Fruit fly (Drosophila melanogaster): ENCODE results near the gene Amnionless.
A peak's percentile ranks its signal among the peaks of the same experiment; 100 is the strongest.

Gene Amnionless

DNA sequence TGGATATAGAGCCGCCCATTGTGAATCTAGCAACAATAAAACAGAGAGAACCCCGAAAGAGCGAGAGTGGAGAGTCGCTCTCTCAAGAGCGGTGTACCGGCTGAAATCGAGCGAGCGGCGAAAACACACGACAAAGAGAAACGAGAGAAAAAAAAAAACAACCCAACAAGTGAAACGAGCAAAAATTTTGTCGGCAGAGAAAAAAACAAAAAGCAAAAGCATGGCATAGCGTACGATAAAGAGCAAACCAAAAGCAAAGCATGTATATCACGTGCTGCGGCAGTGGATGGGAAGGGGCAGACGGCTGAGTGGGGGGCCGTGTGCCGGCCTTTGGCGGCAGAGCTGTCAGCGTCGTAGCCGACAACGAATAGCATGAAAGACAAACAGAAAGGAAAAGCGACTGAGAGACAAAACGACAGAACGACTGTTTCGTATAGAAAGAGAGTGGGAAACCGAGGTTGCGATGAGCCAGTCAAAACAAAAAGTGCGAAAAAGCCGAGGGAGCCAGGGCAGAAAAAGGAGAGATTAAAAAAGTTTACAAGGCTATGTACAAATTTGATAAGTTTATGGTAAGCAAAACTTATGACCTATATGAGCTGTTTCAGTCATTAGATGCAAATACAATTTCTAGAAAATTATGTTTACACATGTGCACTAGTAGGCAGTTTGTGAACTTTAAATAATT is 42.1 kb downstream of the Amnionless start (continued):
- TF ChIP-seq fd102C (GFP tag; optimal IDR thresholded peaks at IDR 0.05) = no peak
- TF ChIP-seq sug (tag; optimal IDR thresholded peaks at IDR 0.05) = peak; percentile 80
- TF ChIP-seq D19A (tag; optimal IDR thresholded peaks at IDR 0.05) = no peak
- TF ChIP-seq CG12155 (GFP tag; optimal IDR thresholded peaks at IDR 0.05) = peak; percentile 86
- TF ChIP-seq z (GFP tag; IDR thresholded peaks at IDR 0.05) = 0 out of 3 replicates have a peak, but pooled peaks have one; percentile 37
- no peak for TF ChIP-seq Sry-β (GFP tag; optimal IDR thresholded peaks at IDR 0.05)
- peak; percentile 77 for TF ChIP-seq yki (optimal IDR thresholded peaks at IDR 0.05)
- no peak for TF ChIP-seq ken (GFP tag; IDR thresholded peaks at IDR 0.05)
- TF ChIP-seq HLH54F (GFP tag; optimal IDR thresholded peaks at IDR 0.05) = no peak
- no peak for TF ChIP-seq CG4617 (GFP tag; optimal IDR thresholded peaks at IDR 0.05; ENCODE audit: borderline replicate concordance)
- TF ChIP-seq Nf-YC (tag; optimal IDR thresholded peaks at IDR 0.05) = peak; percentile 15
- no peak for TF ChIP-seq CG7556 (GFP tag; optimal IDR thresholded peaks at IDR 0.05)
- peak; percentile 19 for TF ChIP-seq Hey (tag; optimal IDR thresholded peaks at IDR 0.05)
- peak; percentile 18 for TF ChIP-seq CG17568 (GFP tag; optimal IDR thresholded peaks at IDR 0.05)
- peak in 1 of 2 experiments; percentile 76 for TF ChIP-seq bsh (GFP tag; optimal IDR thresholded peaks at IDR 0.05)
- TF ChIP-seq hkb (optimal IDR thresholded peaks at IDR 0.05) = no peak
- 0 out of 2 replicates have a peak, but pooled peaks have one; percentile 32 for TF ChIP-seq hkb (GFP tag; IDR thresholded peaks at IDR 0.05)
- 0 out of 2 replicates have a peak, but pooled peaks have one; percentile 2 for TF ChIP-seq Nf-YA (GFP tag; IDR thresholded peaks at IDR 0.05)
- peak; percentile 36; the same call in 1 of the 2 replicates for TF ChIP-seq CG14014 (GFP tag; IDR thresholded peaks at IDR 0.05)
- no peak for TF ChIP-seq CG3281 (GFP tag; optimal IDR thresholded peaks at IDR 0.05)
- TF ChIP-seq MTF-1 (GFP tag; optimal IDR thresholded peaks at IDR 0.05; ENCODE audit: borderline replicate concordance) = no peak
- no peak for TF ChIP-seq Chrac-16 (GFP tag; optimal IDR thresholded peaks at IDR 0.05)
- no peak for TF ChIP-seq CG15269 (tag; optimal IDR thresholded peaks at IDR 0.05)
- TF ChIP-seq Scr (GFP tag; IDR thresholded peaks at IDR 0.05; ENCODE audit: partially characterized antibody) = peak; percentile 43
- TF ChIP-seq CHES-1-like (GFP tag; optimal IDR thresholded peaks at IDR 0.05) = peak; percentile 54
- TF ChIP-seq MBD-R2 (GFP tag; IDR thresholded peaks at IDR 0.05) = no peak
- TF ChIP-seq CG17328 (GFP tag; IDR thresholded peaks at IDR 0.05) = no peak
- TF ChIP-seq bab2 (GFP tag; optimal IDR thresholded peaks at IDR 0.05) = no peak
- peak; percentile 33 for TF ChIP-seq CG2712 (tag; optimal IDR thresholded peaks at IDR 0.05)
- TF ChIP-seq CG31224 (GFP tag; IDR thresholded peaks at IDR 0.05) = no peak
- no peak for TF ChIP-seq zfh2 (GFP tag; optimal IDR thresholded peaks at IDR 0.05)
- TF ChIP-seq CG34422 (GFP tag; IDR thresholded peaks at IDR 0.05) = peak; percentile 92; the same call in 2 of the 3 replicates
- TF ChIP-seq gce (GFP tag; IDR thresholded peaks at IDR 0.05) = no peak
- no peak for TF ChIP-seq CG6654 (GFP tag; optimal IDR thresholded peaks at IDR 0.05)
- peak; percentile 69 for TF ChIP-seq cad (GFP tag; optimal IDR thresholded peaks at IDR 0.05)
- no peak for TF ChIP-seq ro (GFP tag; IDR thresholded peaks at IDR 0.05)
- no peak for TF ChIP-seq oc (tag; optimal IDR thresholded peaks at IDR 0.05)
- TF ChIP-seq CG11560 (tag; IDR thresholded peaks at IDR 0.05) = no peak
- TF ChIP-seq CG3065 (GFP tag; optimal IDR thresholded peaks at IDR 0.05) = no peak
- TF ChIP-seq CG7928 (GFP tag; optimal IDR thresholded peaks at IDR 0.05) = no peak
- peak; percentile 67 for TF ChIP-seq CG13287 (GFP tag; IDR thresholded peaks at IDR 0.05; ENCODE audit: partially characterized antibody)
- no peak for TF ChIP-seq E2f1 (GFP tag; IDR thresholded peaks at IDR 0.05)
- TF ChIP-seq CG18764 (GFP tag; optimal IDR thresholded peaks at IDR 0.05) = no peak
- TF ChIP-seq kay (GFP tag; optimal IDR thresholded peaks at IDR 0.05) = no peak
- no peak for TF ChIP-seq Ets65A (GFP tag)
- peak; percentile 67 for TF ChIP-seq ftz-f1 (GFP tag; optimal IDR thresholded peaks at IDR 0.05)
- TF ChIP-seq pho (GFP tag; optimal IDR thresholded peaks at IDR 0.05) = no peak
- no peak for TF ChIP-seq Rfx (GFP tag; IDR thresholded peaks at IDR 0.05)
- no peak for TF ChIP-seq CG12219 (GFP tag; optimal IDR thresholded peaks at IDR 0.05)
- peak; percentile 57; the same call in 1 of the 2 replicates for TF ChIP-seq sna (GFP tag; IDR thresholded peaks at IDR 0.05; ENCODE audit: partially characterized antibody)
- no peak for TF ChIP-seq CG6689 (GFP tag; IDR thresholded peaks at IDR 0.05)
